Worm (Caenorhabditis elegans) whole organism, mixed stage, embryonic: ENCODE measurements around the gene cdkl-1.

ENCODE experiments used
- ceh-43 ChIP-seq: fragments of 200-800 bp; sonication (Bioruptor generic); optimal IDR thresholded peaks from 2 replicates; lab custom pipeline; 2018; ENCODE audit warnings: mild to moderate bottlenecking, missing genetic modification characterization, moderate library complexity, missing compliant biosample characterization
- ces-1 ChIP-seq: fragments of 150-350 bp; optimal IDR thresholded peaks from 2 replicates; lab custom pipeline; 2014; ENCODE audit warnings: missing biosample characterization, missing genetic modification reagents, missing genetic modification characterization
- elt-3 ChIP-seq: fragments of 150-350 bp; optimal IDR thresholded peaks from 2 replicates; lab custom pipeline; 2014; ENCODE audit warnings: missing biosample characterization, missing genetic modification characterization
- ham-2 ChIP-seq: fragments of 200-800 bp; sonication (Bioruptor generic); optimal IDR thresholded peaks from 2 replicates; lab custom pipeline; 2018; ENCODE audit warnings: mild to moderate bottlenecking, missing genetic modification characterization, missing compliant biosample characterization
- lin-13 ChIP-seq: fragments of 150-350 bp; optimal IDR thresholded peaks from 2 replicates; lab custom pipeline; 2014; ENCODE audit warnings: missing biosample characterization, missing genetic modification characterization
- lsy-2 ChIP-seq: fragments of 150-350 bp; optimal IDR thresholded peaks from 2 replicates; lab custom pipeline; 2014; ENCODE audit warnings: missing biosample characterization, missing genetic modification characterization
- nhr-12 ChIP-seq: fragments of 150-350 bp; optimal IDR thresholded peaks from 2 replicates; lab custom pipeline; 2014; ENCODE audit warnings: missing biosample characterization, missing genetic modification characterization
- nhr-2 ChIP-seq: fragments of 150-350 bp; optimal IDR thresholded peaks from 2 replicates; lab custom pipeline; 2014; ENCODE audit warnings: missing biosample characterization, missing genetic modification characterization
- nhr-237 ChIP-seq: fragments of 150-350 bp; optimal IDR thresholded peaks from 2 replicates; lab custom pipeline; 2014; ENCODE audit warnings: missing biosample characterization, missing genetic modification characterization
- snpc-4 ChIP-seq: fragments of 150-350 bp; optimal IDR thresholded peaks from 2 replicates; lab custom pipeline; 2014; ENCODE audit warnings: missing biosample characterization, missing genetic modification characterization
- sptf-1 ChIP-seq: sonication (generic microtip); optimal IDR thresholded peaks from 2 replicates; lab custom pipeline; 2017; ENCODE audit warnings: mild to moderate bottlenecking, missing genetic modification characterization, moderate library complexity, missing compliant biosample characterization

DNA sequence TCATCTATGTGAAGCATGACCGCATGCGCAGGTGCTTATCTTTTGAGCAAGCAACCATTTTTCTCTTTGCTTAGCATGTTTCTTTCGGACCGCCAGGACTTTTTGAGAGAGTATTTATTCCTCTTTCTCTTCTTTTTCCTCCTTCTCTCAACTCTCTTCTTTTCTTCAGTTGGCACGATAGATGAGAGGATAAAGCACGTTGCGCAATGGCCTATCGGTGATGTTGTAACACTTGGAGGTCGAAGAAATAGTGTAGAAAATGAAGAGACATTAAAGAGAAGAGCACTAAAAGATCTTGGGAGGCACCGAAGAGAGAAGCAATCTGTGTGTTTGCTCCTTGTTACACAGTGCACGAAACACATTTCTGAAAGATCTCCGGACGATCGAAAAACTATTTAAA lies 15.0 kb upstream of the cdkl-1 start:
- TF ChIP-seq lin-13 (tag; lab: Kevin White, UChicago), result no peak
- no peak for TF ChIP-seq nhr-2 (tag; lab: Kevin White, UChicago)
- no peak for TF ChIP-seq ces-1 (GFP tag; lab: Kevin White, UChicago)
- no peak for TF ChIP-seq ceh-43 (GFP tag; lab: Kevin White, UChicago)
- peak; percentile 21 for TF ChIP-seq ham-2
- no peak for TF ChIP-seq elt-3 (tag; lab: Kevin White, UChicago)
- no peak for TF ChIP-seq nhr-12 (tag; lab: Kevin White, UChicago)
- no peak for TF ChIP-seq lsy-2
- no peak for TF ChIP-seq sptf-1 (tag; lab: Kevin White, UChicago)
- no peak for TF ChIP-seq snpc-4 (tag; lab: Kevin White, UChicago)
- TF ChIP-seq nhr-237 (tag; lab: Kevin White, UChicago), result peak; percentile 75
